Worm (Caenorhabditis elegans): ENCODE measurements around the gene srh-88.
"Not testable (repeated sequence)": the region's sequence is repeated elsewhere in the genome, so short reads cannot be mapped to it uniquely, and the experiment has no call there.

Gene srh-88

DNA sequence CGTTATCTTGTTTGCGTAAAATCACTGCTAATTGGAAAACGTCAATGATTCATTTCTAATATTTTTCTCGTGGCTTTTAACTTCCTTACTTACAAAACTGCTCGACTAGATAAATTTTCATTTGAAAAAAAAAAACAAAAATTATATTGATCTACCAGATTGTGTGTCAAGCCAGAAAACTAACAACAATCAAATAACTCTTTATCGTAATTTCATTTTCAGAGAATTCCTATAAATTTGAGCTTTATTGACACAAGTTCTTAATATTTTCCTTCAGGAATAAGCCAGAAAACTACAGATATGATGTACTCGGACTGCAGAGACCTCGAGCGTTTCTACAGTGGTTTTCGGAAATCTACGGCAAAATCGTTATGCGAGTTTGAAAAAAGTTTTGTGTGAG lies 11.6 kb upstream of the srh-88 start, which contains the start of gene srw-124:
TSS of gene srw-124 (plus strand) at position 301 of the 400 bp plus-strand sequence.
- TF ChIP-seq nhr-80 (tag; optimal IDR thresholded peaks at IDR 0.05) (no peak), F33H1.4 (GFP tag; IDR thresholded peaks at IDR 0.05) (no peak), F57A8.1 (GFP tag; optimal IDR thresholded peaks at IDR 0.05) (no peak), nfya-2 (GFP tag; IDR thresholded peaks at IDR 0.05) (no peak), T07F8.4 (tag; optimal IDR thresholded peaks at IDR 0.05) (no peak), mxl-1 (tag; optimal IDR thresholded peaks at IDR 0.05) (no peak), xnd-1 (tag; optimal IDR thresholded peaks at IDR 0.05) (no peak), ztf-6 (GFP tag; IDR thresholded peaks at IDR 0.05) (no peak), ceh-27 (GFP tag; optimal IDR thresholded peaks at IDR 0.05) (no peak), dpl-1 (GFP tag; optimal IDR thresholded peaks at IDR 0.05) (no peak), mcd-1 (GFP tag; IDR thresholded peaks at IDR 0.05) (no peak), B0035.1 (tag; optimal IDR thresholded peaks at IDR 0.05) (no peak)

DNA sequence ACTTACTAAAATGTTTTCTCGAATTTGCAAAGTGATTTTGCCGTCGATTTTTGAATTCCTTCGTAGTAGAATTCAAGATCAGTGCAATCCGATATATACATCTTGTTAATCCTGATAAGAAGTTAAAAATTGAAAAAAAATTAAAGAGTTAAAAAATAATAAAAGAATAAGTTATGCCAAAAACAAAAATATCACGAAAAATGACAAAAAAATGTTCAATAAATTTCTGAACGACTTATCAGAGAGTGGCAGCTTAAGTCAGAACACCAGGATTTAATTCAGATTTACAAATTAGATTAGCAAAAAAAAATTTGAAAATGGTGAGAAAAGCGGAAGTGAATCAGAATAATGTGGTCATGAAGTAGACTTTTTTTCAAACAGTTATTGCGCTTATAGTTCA lies 10.6 kb upstream of the srh-88 start, which contains the start of gene srw-123:
TSS of gene srw-123 (minus strand) at position 101 of the 400 bp plus-strand sequence.
- not testable (repeated sequence) for TF ChIP-seq snpc-1.3 (tag; optimal IDR thresholded peaks at IDR 0.05; ENCODE audit: insufficient read depth); zfh-2 (GFP tag; conservative IDR thresholded peaks at IDR 0.05); aptf-3 (GFP tag; IDR thresholded peaks at IDR 0.05)

DNA sequence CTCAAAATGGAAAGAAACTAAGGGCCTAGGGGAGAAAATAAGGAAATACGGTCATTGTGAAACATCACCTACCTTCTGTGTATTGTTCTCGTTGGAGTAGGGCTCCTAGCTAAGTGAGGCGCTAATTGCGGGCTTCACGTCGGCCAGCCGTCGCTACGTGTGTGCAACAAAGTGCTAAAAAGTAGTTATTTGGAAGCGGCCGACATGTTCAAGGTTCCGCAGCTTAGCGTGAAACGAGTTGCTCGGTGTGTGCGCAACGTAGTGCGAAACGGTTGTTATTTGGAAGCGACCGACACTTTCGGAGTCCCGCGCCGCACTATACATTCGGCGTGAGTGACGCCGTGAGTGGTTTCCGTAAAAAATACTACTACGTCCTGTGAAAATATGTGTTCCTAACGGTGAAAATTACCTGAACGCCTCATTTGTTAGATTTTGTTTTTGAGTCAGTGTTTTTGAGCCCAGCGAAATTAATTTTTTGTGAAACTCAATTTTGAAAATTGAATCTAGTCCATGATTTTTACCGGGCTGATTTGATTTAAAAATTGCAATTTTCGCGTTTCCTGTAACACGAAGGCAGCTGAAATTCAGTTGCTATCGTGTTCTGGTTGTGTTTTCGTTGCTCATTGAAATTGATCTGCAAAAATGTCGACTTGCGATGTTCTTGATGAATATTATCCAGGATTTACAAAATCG lies 6.8 kb upstream of the srh-88 start, which contains the start of gene srw-129:
TSS of gene srw-129 (plus strand) at position 643 of the 693 bp plus-strand sequence.
- TF ChIP-seq T26A5.8 (tag; optimal IDR thresholded peaks at IDR 0.05): no peak
- TF ChIP-seq snpc-1.1 (tag; optimal IDR thresholded peaks at IDR 0.05; ENCODE audit: insufficient read depth): peak; percentile 84
- no peak for TF ChIP-seq repo-1 (tag; optimal IDR thresholded peaks at IDR 0.05)
- no peak for TF ChIP-seq rpc-1 (optimal IDR thresholded peaks at IDR 0.05)
- peak; percentile 22 for TF ChIP-seq rpc-1 (tag; optimal IDR thresholded peaks at IDR 0.05)
- no peak for TF ChIP-seq K12H6.12 (tag; optimal IDR thresholded peaks at IDR 0.05)
- TF ChIP-seq madf-10 (tag; optimal IDR thresholded peaks at IDR 0.05): no peak
- TF ChIP-seq attf-5 (GFP tag; optimal IDR thresholded peaks at IDR 0.05): no peak
- TF ChIP-seq snpc-4 (GFP tag; optimal IDR thresholded peaks at IDR 0.05): no peak
- TF ChIP-seq snpc-4 (tag; optimal IDR thresholded peaks at IDR 0.05): peak in 3 of 4 experiments; percentile 51 to 95 (median 91)

DNA sequence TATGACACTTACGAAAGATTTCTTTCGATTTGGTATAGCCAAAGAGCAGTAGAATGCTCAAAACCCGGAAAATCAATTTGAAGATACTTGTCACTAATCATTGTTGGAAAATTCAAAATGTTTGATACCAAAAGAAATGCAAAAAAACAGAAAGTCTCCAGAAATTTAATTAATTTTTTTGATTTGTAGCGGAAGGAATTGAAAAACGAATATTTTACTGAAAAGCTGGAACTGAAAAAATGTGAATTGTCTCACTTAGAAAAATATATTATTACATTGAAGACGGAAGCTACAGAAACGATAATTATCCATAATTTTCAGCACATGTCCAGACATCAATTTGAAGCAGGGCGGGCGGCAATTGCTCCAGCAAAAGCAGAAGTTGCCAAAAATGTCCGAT lies 1.7 kb downstream of the srh-88 start, which contains the start of gene srw-138:
TSS of gene srw-138 (minus strand) at position 101 of the 400 bp plus-strand sequence.
- no peak for TF ChIP-seq C17E4.6 (GFP tag; IDR thresholded peaks at IDR 0.05)
- TF ChIP-seq ceh-40 (GFP tag; IDR thresholded peaks at IDR 0.05): no peak
- TF ChIP-seq tbx-9 (tag; optimal IDR thresholded peaks at IDR 0.05; ENCODE audit: borderline replicate concordance): no peak
- no peak for TF ChIP-seq hmg-1.2 (GFP tag; IDR thresholded peaks at IDR 0.05)

DNA sequence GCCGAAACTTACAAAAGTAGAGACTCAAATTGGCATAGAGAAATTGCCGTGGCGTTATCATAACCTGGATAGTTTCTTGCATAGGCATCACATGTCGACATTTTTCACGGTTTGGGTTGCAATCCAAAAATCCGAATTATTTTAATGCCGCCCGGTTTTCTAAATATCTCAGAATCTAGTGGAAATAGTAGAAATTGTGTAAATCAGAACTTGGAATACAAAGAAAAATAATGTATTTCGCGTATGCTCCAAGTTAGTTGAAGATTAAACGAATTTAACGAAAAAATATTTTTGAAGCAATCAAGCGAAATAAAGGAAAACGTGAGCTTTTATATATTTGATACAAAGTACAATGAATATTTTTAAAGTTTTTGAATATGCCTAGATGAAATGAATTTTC lies 3.8 kb downstream of the srh-88 start, which contains the start of gene srw-144:
TSS of gene srw-144 (minus strand) at position 101 of the 400 bp plus-strand sequence.
- TF ChIP-seq ceh-40 (GFP tag; IDR thresholded peaks at IDR 0.05): no peak
- TF ChIP-seq ztf-28 (GFP tag; IDR thresholded peaks at IDR 0.05): no peak
- TF ChIP-seq lsy-27 (tag; optimal IDR thresholded peaks at IDR 0.05; ENCODE audit: borderline replicate concordance, insufficient read depth): no peak
- no peak for TF ChIP-seq F33H1.4 (GFP tag; IDR thresholded peaks at IDR 0.05)
- no peak for TF ChIP-seq ets-4 (GFP tag; optimal IDR thresholded peaks at IDR 0.05)
- no peak for TF ChIP-seq sptf-2 (GFP tag; optimal IDR thresholded peaks at IDR 0.05)
- no peak for TF ChIP-seq hlh-12 (tag; optimal IDR thresholded peaks at IDR 0.05)
- TF ChIP-seq egl-18 (GFP tag; IDR thresholded peaks at IDR 0.05): no peak
